Worm (Caenorhabditis elegans) whole organism, midembryonic: Measurements from ENCODE around the gene M05D6.2.

Experiments used
- T22C8.4 ChIP-seq: fragments of 200-800 bp; sonication (Bioruptor generic); IDR thresholded peaks from 2 replicates; pipeline ENCODE4 v1.3.6; 2022; ENCODE audit warnings: missing genetic modification characterization, missing compliant biosample characterization
- cog-1 ChIP-seq: sonication (generic microtip); optimal IDR thresholded peaks from 2 replicates; lab custom pipeline; 2016; ENCODE audit warnings: missing genetic modification characterization, missing compliant biosample characterization
- flt-1 ChIP-seq: fragments of 200-800 bp; sonication (Bioruptor generic); IDR thresholded peaks from 2 replicates; pipeline ENCODE4 v1.3.6; 2022; ENCODE audit warnings: missing genetic modification characterization, missing compliant biosample characterization
- klf-2 ChIP-seq: fragments of 200-800 bp; sonication (Bioruptor generic); conservative IDR thresholded peaks from 2 replicates; pipeline ENCODE4 v1.3.6; 2022; ENCODE audit warnings: missing genetic modification reagents, missing genetic modification characterization, missing compliant biosample characterization
- med-1 ChIP-seq: sonication (generic microtip); optimal IDR thresholded peaks from 2 replicates; lab custom pipeline; 2017; ENCODE audit warnings: missing genetic modification characterization, mild to moderate bottlenecking, missing compliant biosample characterization, antibody characterized with exemption, missing genetic modification reagents; ENCODE audit not compliant: insufficient read depth
- ref-1 ChIP-seq: fragments of 200-800 bp; sonication (Bioruptor generic); conservative IDR thresholded peaks from 2 replicates; pipeline ENCODE4 v1.3.6; 2022; ENCODE audit warnings: missing genetic modification reagents, missing genetic modification characterization, missing compliant biosample characterization
- tab-1 ChIP-seq: fragments of 200-800 bp; sonication (Bioruptor generic); IDR thresholded peaks from 2 replicates; pipeline ENCODE4 v1.3.6; 2022; ENCODE audit warnings: missing genetic modification characterization, missing compliant biosample characterization
- ztf-23 ChIP-seq: fragments of 200-800 bp; sonication (Bioruptor generic); IDR thresholded peaks from 2 replicates; pipeline ENCODE4 v1.3.6; 2022; ENCODE audit warnings: missing genetic modification reagents, missing genetic modification characterization, missing compliant biosample characterization
- ztf-29 ChIP-seq: fragments of 200-800 bp; sonication (Bioruptor generic); IDR thresholded peaks from 2 replicates; pipeline ENCODE4 v1.3.6; 2022; ENCODE audit warnings: missing genetic modification reagents, missing genetic modification characterization, missing compliant biosample characterization

The M05D6.2 gene

ce11 chrII:8438791-8439287 is 29.1 kb upstream of the M05D6.2 start, which contains the start of gene lips-10:
lips-10 (plus strand) TSS chrII:8439168.
- no peak for TF ChIP-seq tab-1 (GFP tag; lab: Robert Waterston, UW)
- no peak for TF ChIP-seq ztf-29 (GFP tag; lab: Robert Waterston, UW)
- no peak for TF ChIP-seq T22C8.4 (GFP tag; lab: Robert Waterston, UW)
- TF ChIP-seq med-1 (GFP tag; lab: Kevin White, UChicago) = no peak
- no peak for TF ChIP-seq ref-1 (GFP tag; lab: Robert Waterston, UW)
- no peak for TF ChIP-seq flt-1 (GFP tag; lab: Robert Waterston, UW)
- TF ChIP-seq cog-1 = no peak
- TF ChIP-seq ztf-23 (GFP tag; lab: Robert Waterston, UW) = no peak
- TF ChIP-seq klf-2 = no peak

- no peak for TF ChIP-seq ztf-29 (GFP tag; lab: Robert Waterston, UW)
- no peak for TF ChIP-seq T22C8.4 (GFP tag; lab: Robert Waterston, UW)
- no peak for TF ChIP-seq med-1 (GFP tag; lab: Kevin White, UChicago)
- TF ChIP-seq flt-1 (GFP tag; lab: Robert Waterston, UW) = no peak
- no peak for TF ChIP-seq ztf-23 (GFP tag; lab: Robert Waterston, UW)
- TF ChIP-seq tab-1 (GFP tag; lab: Robert Waterston, UW) = no peak
- TF ChIP-seq klf-2 = no peak
- no peak for TF ChIP-seq cog-1
- TF ChIP-seq ref-1 (GFP tag; lab: Robert Waterston, UW) = no peak
These were observed 27.8 kb upstream of the M05D6.2 start for ce11 chrII:8440097-8440496.

DNA sequence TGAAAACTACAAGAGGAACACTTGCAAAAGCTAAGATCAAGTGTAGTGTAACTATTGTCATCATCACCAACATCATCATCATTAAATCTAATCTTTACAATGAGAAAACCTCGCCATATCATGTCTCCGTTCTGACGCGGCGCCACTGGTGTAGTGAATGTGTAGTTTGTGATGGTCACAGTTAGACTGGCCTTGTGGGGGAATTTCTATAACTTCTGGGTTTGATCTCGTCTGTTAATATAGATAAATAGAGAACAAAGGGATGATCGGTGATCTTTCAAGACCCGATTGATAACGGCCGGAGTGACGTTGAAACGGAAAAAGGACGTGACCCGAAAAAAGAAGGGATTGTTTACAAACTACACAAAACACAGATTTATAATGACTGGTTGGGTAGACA is 27.1 kb upstream of the M05D6.2 start:
- no peak for TF ChIP-seq cog-1

ce11 chrII:8441519-8441918 is 26.4 kb upstream of the M05D6.2 start:
- TF ChIP-seq med-1 (GFP tag; lab: Kevin White, UChicago) = no peak

DNA sequence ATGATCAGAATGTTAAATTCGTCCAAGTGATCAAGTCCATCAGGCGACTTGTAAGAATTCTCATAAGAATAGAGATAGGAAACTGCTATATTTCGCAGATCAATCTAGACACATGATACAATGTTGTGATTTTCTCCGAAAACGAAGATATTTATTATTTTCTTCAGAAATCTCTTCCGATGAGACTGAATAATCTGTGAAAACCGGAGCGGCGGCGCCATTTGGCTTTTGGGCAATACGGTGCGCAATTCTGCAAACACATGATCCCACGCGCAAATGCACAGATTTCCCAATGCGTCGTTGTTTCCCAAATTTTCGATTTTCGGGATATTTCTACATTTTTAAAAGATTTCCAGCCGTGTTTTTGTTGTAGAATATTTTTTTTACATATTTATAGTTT is 25.7 kb upstream of the M05D6.2 start:
- no peak for TF ChIP-seq tab-1 (GFP tag; lab: Robert Waterston, UW)
- no peak for TF ChIP-seq klf-2
- TF ChIP-seq flt-1 (GFP tag; lab: Robert Waterston, UW) = no peak
- no peak; the same call in 1 of the 2 replicates for TF ChIP-seq ztf-29 (GFP tag; lab: Robert Waterston, UW)
- TF ChIP-seq cog-1 = no peak
- TF ChIP-seq ztf-23 (GFP tag; lab: Robert Waterston, UW) = no peak
- no peak for TF ChIP-seq ref-1 (GFP tag; lab: Robert Waterston, UW)
- TF ChIP-seq med-1 (GFP tag; lab: Kevin White, UChicago) = no peak

ce11 chrII:8442717-8443223 is 25.1 kb upstream of the M05D6.2 start, which contains the start of gene eif-3.G:
eif-3.G (plus strand) TSS chrII:8442767.
- TF ChIP-seq med-1 (GFP tag; lab: Kevin White, UChicago) = no peak
- no peak for TF ChIP-seq ref-1 (GFP tag; lab: Robert Waterston, UW)
- TF ChIP-seq ztf-29 (GFP tag; lab: Robert Waterston, UW) = no peak
- TF ChIP-seq flt-1 (GFP tag; lab: Robert Waterston, UW) = no peak
- no peak for TF ChIP-seq tab-1 (GFP tag; lab: Robert Waterston, UW)
- no peak for TF ChIP-seq klf-2
- no peak for TF ChIP-seq T22C8.4 (GFP tag; lab: Robert Waterston, UW)
- TF ChIP-seq ztf-23 (GFP tag; lab: Robert Waterston, UW) = no peak
- TF ChIP-seq cog-1 = no peak

- no peak for TF ChIP-seq cog-1
- no peak for TF ChIP-seq flt-1 (GFP tag; lab: Robert Waterston, UW)
- no peak for TF ChIP-seq klf-2
- TF ChIP-seq ztf-23 (GFP tag; lab: Robert Waterston, UW) = no peak
- TF ChIP-seq ref-1 (GFP tag; lab: Robert Waterston, UW) = no peak
- no peak for TF ChIP-seq tab-1 (GFP tag; lab: Robert Waterston, UW)
- no peak for TF ChIP-seq med-1 (GFP tag; lab: Kevin White, UChicago)
- no peak for TF ChIP-seq ztf-29 (GFP tag; lab: Robert Waterston, UW)
- no peak for TF ChIP-seq T22C8.4 (GFP tag; lab: Robert Waterston, UW)
These were observed 23.9 kb upstream of the M05D6.2 start, which contains the start of gene evl-20 for ce11 chrII:8444007-8444406. evl-20 (plus strand) TSS chrII:8444307.

DNA sequence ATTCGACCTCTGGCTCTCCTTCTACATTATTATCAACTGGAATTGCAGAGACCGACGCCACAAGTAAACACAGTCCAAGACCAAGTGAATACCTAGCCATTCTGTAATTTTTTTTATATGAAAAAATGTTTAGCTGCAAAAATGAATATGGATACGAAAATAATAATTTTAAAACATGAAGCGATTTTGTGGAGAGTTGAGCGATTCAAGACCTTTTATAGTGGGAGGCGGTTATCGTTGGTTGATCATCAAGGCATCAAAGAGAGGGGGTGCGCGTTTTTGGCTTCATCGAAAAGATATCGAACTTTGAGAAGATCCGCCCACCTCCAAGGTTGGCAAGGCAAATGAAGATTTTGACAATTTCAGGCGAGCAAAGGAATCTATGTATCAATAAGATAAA is 21.2 kb upstream of the M05D6.2 start, which contains the start of gene cut-3:
cut-3 (minus strand) TSS at position 101 of the 400 bp plus-strand sequence.
- TF ChIP-seq flt-1 (GFP tag; lab: Robert Waterston, UW) = no peak

- TF ChIP-seq klf-2 (no peak), ztf-23 (GFP tag; lab: Robert Waterston, UW) (no peak), flt-1 (GFP tag; lab: Robert Waterston, UW) (no peak)
These were observed 18.2 kb upstream of the M05D6.2 start, which contains the start of gene F22B5.4 for ce11 chrII:8449660-8450118. F22B5.4 (plus strand) TSS chrII:8449710.

ce11 chrII:8450750-8451149 is 17.2 kb upstream of the M05D6.2 start:
- TF ChIP-seq T22C8.4 (GFP tag; lab: Robert Waterston, UW) (no peak), flt-1 (GFP tag; lab: Robert Waterston, UW) (no peak), ztf-23 (GFP tag; lab: Robert Waterston, UW) (no peak), cog-1 (no peak), ref-1 (GFP tag; lab: Robert Waterston, UW) (no peak), ztf-29 (GFP tag; lab: Robert Waterston, UW) (no peak), klf-2 (no peak), tab-1 (GFP tag; lab: Robert Waterston, UW) (no peak), med-1 (GFP tag; lab: Kevin White, UChicago) (no peak)
